Fruit fly (Drosophila melanogaster) ovary, adult (tissue): ENCODE measurements around the gene vih.

Experiments
- CG17801 ChIP-seq: fragments of 200-800 bp; optimal IDR thresholded peaks from 2 replicates; lab custom pipeline; 2019; ENCODE audit warnings: missing biosample characterization, mild to moderate bottlenecking, missing genetic modification characterization, moderate library complexity; ENCODE audit not compliant: partially characterized antibody

The vih gene

DNA sequence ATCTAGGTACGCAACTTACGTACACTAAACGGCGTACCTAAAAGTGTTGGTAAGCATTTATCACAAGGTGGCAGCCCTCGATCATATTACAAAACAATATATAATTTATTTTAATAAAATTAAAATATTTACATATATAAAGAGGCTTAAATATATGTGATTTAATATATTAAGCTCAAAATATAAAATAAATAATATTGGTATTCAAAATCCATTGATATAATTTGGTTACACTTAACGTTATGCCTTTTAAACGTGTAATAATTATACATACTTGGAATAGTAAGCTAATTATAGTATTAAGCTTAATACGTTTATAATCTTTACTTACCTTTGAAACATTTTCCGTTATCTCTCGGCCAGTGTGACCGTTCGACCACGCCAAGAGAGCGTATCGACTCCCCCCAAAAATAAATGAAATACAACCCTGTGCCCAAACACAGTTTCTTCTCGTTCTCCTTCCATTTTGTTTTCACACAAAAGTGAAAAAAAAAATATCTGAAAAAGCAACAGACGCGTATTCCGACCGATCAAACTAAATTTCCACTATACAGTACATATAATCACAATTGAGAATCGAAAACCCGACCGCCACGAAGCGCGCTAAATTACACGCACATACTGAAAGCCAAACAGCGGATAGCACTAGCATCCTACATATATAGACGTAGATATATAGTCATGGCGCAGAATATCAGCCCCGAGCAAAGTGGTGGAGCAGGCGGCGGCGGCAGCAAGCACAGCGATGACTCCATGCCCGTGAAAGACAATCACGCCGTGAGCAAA, at the start of gene vih, which contains the start of gene CG10646:
TSS of gene vih (plus strand) at position 428 of the 786 bp plus-strand sequence.
TSS of gene CG10646 (minus strand) at position 30 of the 786 bp plus-strand sequence.
- peak; percentile 35 for TF ChIP-seq CG17801 (GFP tag; lab: Kevin White, UChicago)

DNA sequence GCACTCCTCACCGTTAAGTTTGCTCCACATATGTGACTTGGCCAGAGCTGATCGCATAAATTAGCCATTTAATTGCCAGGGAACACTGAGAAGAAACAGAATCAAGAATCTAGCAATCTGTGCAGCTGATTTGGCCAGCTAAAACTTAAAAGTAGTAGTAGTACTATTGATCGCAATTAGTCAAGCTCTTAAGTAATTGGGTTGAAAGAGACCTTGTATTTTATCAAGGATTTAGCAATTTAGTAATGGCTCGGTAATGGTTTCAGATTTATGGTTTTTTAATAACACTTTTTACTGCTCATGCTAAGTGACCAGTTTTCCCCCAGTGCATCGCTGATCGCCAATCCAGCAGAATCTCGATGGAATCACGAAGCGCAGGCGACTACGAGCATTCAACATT, 49.1 kb upstream of the vih start:
- TF ChIP-seq CG17801 (GFP tag; lab: Kevin White, UChicago), result no peak

DNA sequence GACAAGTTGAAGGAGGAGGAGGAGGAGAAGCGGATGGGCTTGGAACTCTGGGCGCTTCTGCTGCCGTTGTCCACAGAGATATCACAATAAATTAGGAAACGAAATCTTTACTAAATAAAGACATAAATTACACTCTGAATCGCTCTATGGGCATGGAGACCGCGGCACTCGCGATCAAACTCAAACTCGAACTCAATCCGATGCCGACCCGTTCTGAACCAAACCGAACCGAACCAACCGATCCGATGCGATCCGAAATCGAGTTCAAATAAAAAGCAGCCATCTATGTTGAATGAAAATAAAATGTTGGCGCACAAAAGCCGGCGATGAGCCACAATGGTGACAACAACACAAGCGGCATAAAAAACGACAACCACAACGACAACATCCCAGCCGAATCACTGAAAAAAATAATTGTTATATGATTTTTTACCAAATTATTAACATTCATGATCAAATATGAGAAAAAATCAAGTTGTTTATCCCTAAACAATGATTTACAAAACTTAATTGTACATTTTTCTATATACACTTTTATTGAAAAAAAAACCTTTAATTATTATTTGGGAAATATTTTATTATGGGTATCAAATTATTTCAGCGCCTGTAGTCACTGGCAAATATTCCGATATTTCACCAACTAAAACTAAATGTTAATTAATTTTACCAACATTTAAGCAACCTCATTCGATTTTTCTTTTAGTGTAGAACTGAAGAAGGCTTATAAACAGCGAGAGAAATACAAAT, 47.0 kb upstream of the vih start:
- no peak for TF ChIP-seq CG17801 (GFP tag; lab: Kevin White, UChicago)

DNA sequence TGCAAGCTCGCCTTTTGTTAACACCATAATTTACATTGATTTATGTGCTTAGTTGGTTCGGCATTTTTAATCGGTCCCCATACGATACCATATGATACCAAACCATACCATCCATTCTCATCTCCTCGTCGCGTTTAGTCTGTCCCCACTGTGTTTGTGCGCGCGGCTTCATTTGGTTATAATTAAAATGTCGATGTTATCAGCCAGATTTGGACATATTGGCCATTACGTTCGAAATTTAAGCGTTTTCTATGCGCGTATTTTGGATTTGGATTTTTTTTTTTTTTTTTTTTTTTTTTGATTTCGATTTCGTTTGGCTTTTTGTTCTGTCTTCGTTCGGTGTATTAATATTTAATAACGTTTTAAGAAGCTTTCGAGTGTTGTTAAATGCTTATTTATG, 42.1 kb upstream of the vih start:
- no peak for TF ChIP-seq CG17801 (GFP tag; lab: Kevin White, UChicago)

DNA sequence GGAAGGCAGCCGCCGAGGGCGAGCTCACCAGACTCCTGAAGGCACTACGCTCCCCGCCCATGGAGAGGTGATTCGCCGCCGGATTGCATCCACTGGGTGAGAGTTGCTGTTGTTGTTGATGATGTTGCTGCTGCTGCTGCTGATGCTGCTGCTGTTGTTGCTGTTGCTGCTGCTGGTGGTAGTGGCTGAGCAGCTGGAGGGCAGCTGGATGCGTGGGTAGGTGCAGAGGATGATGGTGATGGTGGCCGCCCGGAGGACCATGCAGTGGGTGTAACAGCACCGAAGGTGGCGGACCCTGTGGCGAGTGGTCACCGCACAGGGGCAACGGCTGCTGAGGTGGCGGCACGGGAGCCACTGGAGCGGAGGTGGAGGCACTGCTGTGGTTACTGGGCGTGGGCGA, 40.5 kb upstream of the vih start:
- TF ChIP-seq CG17801 (GFP tag; lab: Kevin White, UChicago), result no peak

DNA sequence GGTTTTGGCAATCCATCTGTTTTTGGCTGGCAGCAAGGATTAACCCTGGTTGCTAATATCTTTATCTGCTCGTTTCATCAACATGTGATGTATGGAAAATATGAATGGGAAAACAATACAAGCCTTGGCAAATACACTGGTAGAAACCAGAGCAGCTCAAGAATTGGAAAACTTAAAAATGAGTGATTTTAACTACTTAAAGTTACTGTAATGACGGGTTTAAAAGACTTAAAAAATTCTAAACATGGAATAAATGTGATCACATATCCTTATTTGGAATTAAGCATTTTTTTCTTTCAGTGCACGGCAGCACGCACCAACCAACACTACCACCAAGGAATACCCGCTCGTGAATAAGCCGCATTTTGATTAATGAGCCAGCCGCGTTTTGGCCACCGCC, 38.9 kb upstream of the vih start:
- TF ChIP-seq CG17801 (GFP tag; lab: Kevin White, UChicago), result no peak

DNA sequence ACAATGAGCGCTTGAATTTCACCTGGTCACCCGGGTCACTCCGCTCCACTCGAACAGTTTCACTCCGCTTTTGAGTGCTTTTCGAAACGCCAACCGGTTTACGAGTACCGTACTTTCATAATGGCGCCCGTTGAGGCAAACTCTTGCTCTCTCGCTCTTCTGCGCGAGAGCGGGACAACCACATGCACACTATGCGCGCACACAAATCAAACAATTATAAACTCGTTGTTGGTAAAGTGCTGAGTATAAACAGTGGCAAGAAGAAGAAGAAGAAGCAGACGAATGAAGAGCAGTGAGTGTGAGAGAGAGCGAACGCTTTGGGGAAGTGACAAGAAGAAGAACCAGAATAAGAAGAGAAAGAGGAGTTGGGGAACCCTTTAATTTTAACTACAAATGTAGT, 36.1 kb upstream of the vih start, which contains the start of gene eyg:
TSS of gene eyg (minus strand) at position 6 of the 400 bp plus-strand sequence.
- no peak for TF ChIP-seq CG17801 (GFP tag; lab: Kevin White, UChicago)

DNA sequence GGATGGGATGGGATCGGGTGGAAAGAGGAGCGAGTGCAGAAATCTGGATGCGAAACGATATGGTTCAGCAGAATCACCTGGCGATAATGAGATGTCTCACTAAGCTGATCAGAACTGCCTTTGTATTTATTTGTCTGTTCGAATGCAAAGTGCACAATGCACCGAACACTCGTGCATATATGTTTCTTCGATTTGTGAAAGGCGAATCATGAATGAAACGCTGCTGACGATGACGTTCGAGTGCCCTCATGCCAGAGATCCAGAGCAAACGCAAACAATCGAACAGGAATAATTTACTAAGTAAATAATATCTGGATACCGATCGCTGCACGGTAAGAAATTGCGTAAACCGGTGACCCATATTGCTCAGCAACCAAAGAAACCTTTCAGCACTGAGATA, 34.4 kb upstream of the vih start, which contains the start of gene CG32102:
TSS of gene CG32102 (minus strand) at position 101 of the 400 bp plus-strand sequence.
- no peak for TF ChIP-seq CG17801 (GFP tag; lab: Kevin White, UChicago)

DNA sequence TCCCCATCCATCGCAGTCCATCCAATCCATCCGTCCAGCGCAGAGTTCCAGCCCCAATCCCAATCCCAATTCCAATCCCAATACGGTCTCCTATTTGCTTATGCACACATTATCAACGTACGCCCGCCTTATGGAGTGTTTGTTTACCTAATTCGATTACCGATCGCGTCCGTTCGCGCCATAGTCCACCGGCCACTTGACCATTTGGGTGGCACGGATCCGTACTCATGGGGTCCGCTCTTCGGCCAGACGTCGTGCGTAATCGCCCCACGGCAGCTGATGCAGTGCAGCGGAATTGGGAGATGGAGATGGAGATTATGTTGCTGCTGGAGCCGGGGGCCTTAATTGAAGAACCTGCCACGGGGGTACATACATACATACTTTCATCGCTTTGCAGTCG, 33.6 kb upstream of the vih start:
- TF ChIP-seq CG17801 (GFP tag; lab: Kevin White, UChicago), result no peak

DNA sequence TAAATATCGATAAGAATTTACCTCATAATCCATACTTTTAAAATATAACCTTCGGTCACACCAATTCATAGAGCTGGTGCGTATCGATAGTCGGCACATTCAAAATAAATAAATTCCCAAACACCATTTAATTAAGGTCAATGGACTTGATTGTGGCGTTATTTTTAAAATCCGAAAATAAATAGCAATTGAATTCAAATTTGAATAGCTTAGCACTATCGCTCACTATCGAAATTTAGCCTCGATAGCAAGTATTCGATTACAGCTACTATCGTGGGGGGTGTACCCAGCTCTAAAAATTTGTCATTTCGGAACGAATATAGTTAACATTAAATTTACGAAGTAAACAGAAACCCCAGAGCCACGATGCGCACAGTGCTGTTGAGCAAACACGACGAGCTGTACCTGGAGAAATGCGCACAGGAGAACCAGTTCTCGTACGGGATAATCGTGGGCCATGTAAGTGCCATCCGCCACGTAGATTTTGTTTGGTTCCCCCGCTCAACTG, 32.6 kb upstream of the vih start, which contains the start of gene CG10616:
TSS of gene CG10616 (plus strand) at position 258 of the 508 bp plus-strand sequence.
- TF ChIP-seq CG17801 (GFP tag; lab: Kevin White, UChicago), result no peak

DNA sequence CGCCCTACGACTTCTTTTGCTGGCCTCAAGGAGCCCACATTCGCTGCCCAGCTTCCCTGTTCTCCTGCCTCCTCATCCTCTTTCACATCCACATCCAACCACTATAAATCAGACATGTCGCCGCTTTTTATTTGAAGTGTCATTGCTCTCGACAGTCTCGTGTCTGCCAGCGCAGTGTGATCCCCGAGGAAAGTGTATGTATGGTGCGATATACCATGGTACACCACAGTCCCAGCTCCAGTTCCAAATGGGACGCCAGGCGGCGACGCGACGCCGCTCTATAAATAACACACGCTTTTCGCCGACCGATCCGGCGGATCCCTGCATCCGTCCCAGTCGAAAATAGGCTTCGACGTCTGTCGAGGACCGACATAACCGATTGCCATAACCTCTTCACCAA, 25.9 kb upstream of the vih start:
- TF ChIP-seq CG17801 (GFP tag; lab: Kevin White, UChicago), result no peak

DNA sequence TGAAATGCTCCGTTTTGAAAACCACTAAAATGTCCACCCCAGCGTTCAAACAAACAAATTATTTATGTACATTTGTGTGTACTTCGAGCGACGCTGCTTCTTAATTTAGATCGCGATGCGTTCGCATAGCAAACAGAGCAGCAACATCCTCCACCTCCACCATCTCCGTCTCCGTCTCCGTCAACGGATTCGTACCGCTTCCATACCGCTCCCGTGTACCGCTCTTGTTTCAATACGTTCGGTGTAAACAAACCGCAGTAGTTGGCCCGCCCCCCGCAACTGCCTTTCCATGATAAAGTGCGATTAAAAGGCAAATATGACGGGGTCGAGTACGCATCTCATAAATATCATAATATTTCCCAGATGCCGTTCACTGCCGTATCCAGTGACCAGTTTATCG, 21.8 kb upstream of the vih start, which contains the start of gene CG33725:
TSS of gene CG33725 (plus strand) at position 364 of the 400 bp plus-strand sequence.
- no peak for TF ChIP-seq CG17801 (GFP tag; lab: Kevin White, UChicago)

DNA sequence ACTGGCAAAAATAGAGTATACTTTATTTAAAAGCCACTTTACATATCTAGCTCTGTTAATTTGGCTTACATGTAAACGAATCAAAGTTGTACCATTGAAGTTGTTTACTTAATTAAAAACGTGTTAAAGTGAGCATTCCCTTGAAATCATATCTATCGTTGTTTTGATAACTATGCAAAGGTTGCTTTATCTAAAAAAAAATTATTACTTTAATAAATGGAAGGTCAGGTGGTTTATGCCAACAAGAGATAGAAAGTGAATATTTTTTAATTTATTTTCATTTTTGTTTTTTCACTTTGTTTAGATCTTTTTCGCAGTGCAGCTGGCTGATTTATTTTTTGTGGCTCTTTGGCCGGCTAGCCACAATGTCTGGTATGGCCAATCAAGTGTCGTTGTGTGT, 21.2 kb upstream of the vih start:
- peak; percentile 17 for TF ChIP-seq CG17801 (GFP tag; lab: Kevin White, UChicago)

DNA sequence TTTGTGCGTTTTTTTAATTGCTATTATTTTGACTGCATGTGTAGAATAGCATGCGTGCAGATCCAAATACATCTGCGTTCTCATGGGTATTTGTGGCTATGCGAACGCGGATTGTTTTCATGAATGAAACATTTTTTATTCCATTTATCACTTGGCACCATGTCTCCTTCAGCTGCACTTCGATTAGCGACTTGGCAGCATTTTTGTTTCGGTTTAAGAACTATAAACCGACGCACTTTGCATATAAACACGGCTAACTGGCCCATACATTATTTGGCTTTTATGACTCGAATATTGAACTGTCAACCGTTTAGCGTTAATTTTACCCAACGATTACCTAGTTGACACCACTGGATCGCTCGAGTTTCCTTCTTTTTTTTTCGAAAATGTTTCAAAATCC, 19.6 kb upstream of the vih start:
- TF ChIP-seq CG17801 (GFP tag; lab: Kevin White, UChicago), result no peak

DNA sequence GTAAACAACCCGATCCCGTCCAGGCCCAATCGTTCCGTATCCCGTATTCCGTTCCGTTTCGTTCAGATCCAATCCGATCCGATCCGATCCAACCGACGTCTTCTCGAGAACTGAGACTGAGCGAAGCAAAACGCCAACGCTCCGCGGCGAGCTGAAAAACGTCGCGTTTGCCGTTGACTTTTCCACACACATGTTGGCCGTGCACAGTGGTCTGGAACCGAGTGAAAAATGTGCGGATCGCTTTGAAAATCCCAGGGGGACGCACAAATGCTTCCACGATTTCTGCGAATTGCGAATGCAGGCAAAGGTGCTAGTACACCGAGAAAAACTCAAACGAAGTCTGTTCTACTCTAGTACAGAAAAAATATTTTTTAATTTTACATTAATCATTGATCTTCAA, 19.1 kb upstream of the vih start, which contains the start of gene CG10663:
TSS of gene CG10663 (minus strand) at position 88 of the 400 bp plus-strand sequence.
- TF ChIP-seq CG17801 (GFP tag; lab: Kevin White, UChicago), result no peak
